Fruit fly (Drosophila melanogaster): ENCODE measurements around the gene CG14212.

DNA sequence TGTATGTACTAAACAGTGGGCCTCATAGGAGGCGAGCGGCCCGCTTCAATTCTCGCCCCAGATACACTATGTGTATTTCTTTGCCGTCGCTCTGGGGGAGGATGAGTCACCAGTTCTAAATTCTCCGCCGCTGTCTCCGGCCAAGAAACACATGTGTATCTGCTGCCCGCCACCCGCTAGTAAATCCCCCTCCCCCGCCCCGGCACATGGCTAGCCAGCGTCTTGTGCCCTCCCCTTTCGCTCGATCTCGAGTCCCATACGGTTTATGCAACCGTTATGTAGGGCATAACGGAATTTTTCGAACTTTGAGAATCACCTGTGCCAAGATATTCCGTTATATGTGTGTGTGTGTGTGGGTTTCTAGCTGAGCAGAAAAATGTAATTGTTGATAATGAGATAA, 19.6 kb upstream of the CG14212 start:
- TF ChIP-seq Sox15 (GFP tag; optimal IDR thresholded peaks at IDR 0.05) = no peak
- no peak for TF ChIP-seq acj6 (GFP tag; optimal IDR thresholded peaks at IDR 0.05)
- TF ChIP-seq salr (GFP tag; optimal IDR thresholded peaks at IDR 0.05) = no peak
- TF ChIP-seq fd85E (GFP tag; optimal IDR thresholded peaks at IDR 0.05) = no peak
- TF ChIP-seq CG3919 (GFP tag; optimal IDR thresholded peaks at IDR 0.05) = no peak
- TF ChIP-seq esn (GFP tag; optimal IDR thresholded peaks at IDR 0.05) = no peak
- no peak for TF ChIP-seq Sox14 (GFP tag; optimal IDR thresholded peaks at IDR 0.05)
- TF ChIP-seq cyc (GFP tag; optimal IDR thresholded peaks at IDR 0.05) = no peak
- TF ChIP-seq Eip75B (GFP tag; optimal IDR thresholded peaks at IDR 0.05) = no peak
- TF ChIP-seq CG6854 (GFP tag; optimal IDR thresholded peaks at IDR 0.05) = no peak
- no peak for TF ChIP-seq CG32006 (GFP tag; optimal IDR thresholded peaks at IDR 0.05)
- TF ChIP-seq net (GFP tag; optimal IDR thresholded peaks at IDR 0.05) = peak; percentile 10
